Worm (Caenorhabditis elegans) whole organism, early embryonic: ENCODE data around the gene ptr-1.

Experiments
- ceh-13 ChIP-seq: fragments of 200-800 bp; sonication (Bioruptor generic); optimal IDR thresholded peaks from 2 replicates; lab custom pipeline; 2018; ENCODE audit warnings: mild to moderate bottlenecking, missing genetic modification characterization, missing compliant biosample characterization
- flt-1 ChIP-seq: fragments of 200-800 bp; sonication (Bioruptor generic); IDR thresholded peaks from 2 replicates; pipeline ENCODE4 v1.3.6; 2022; ENCODE audit warnings: missing genetic modification characterization, missing compliant biosample characterization

- TF ChIP-seq ceh-13 (no peak), flt-1 (no peak)
These were observed 4.5 kb upstream of the ptr-1 start for ce11 chrV:9186028-9186427.
